Worm (Caenorhabditis elegans): Measurements from ENCODE around the gene rnp-5.

The rnp-5 gene

ce11 chrIII:833711-834442 lies 19.8 kb downstream of the rnp-5 start (continued):
- TF ChIP-seq ceh-9 (tag; optimal IDR thresholded peaks at IDR 0.05) (no peak), nhr-11 (tag; optimal IDR thresholded peaks at IDR 0.05) (no peak), eyg-1 (tag; optimal IDR thresholded peaks at IDR 0.05) (peak; percentile 26), unc-42 (tag; optimal IDR thresholded peaks at IDR 0.05) (peak; percentile 29), ceh-6 (GFP tag; optimal IDR thresholded peaks at IDR 0.05) (no peak), nfya-1 (tag; optimal IDR thresholded peaks at IDR 0.05) (peak; percentile 92), fkh-6 (tag; optimal IDR thresholded peaks at IDR 0.05) (peak; percentile 2), zip-5 (tag; optimal IDR thresholded peaks at IDR 0.05) (peak; percentile 4), pha-2 (tag; optimal IDR thresholded peaks at IDR 0.05) (peak; percentile 18), K09A11.1 (tag; optimal IDR thresholded peaks at IDR 0.05; ENCODE audit: insufficient read depth) (peak; percentile 65), dve-1 (tag; optimal IDR thresholded peaks at IDR 0.05) (peak; percentile 85), rnt-1 (tag; optimal IDR thresholded peaks at IDR 0.05) (peak; percentile 85), madf-2 (tag; optimal IDR thresholded peaks at IDR 0.05) (peak; percentile 35), pqm-1 (tag; optimal IDR thresholded peaks at IDR 0.05) (peak; percentile 42), ahr-1 (tag; optimal IDR thresholded peaks at IDR 0.05) (no peak), K02D7.2 (tag; optimal IDR thresholded peaks at IDR 0.05) (no peak), pax-1 (tag; optimal IDR thresholded peaks at IDR 0.05) (peak; percentile 90), unc-3 (GFP tag; conservative IDR thresholded peaks at IDR 0.05) (no peak), unc-3 (tag; optimal IDR thresholded peaks at IDR 0.05) (peak; percentile 17), elt-4 (tag; optimal IDR thresholded peaks at IDR 0.05) (no peak), elt-2 (tag; optimal IDR thresholded peaks at IDR 0.05) (peak; percentile 78), pat-9 (tag; optimal IDR thresholded peaks at IDR 0.05) (no peak), tbx-2 (tag; optimal IDR thresholded peaks at IDR 0.05) (peak; percentile 95), unc-55 (GFP tag; optimal IDR thresholded peaks at IDR 0.05) (peak; percentile 91), pag-3 (tag; optimal IDR thresholded peaks at IDR 0.05; ENCODE audit: borderline replicate concordance) (no peak), Y22D7AL.16 (tag; optimal IDR thresholded peaks at IDR 0.05) (no peak), fkh-10 (GFP tag; optimal IDR thresholded peaks at IDR 0.05) (peak; percentile 15), hlh-8 (tag; optimal IDR thresholded peaks at IDR 0.05) (peak; percentile 14), ama-1 (optimal IDR thresholded peaks at IDR 0.05) (peak; percentile 56), ceh-30 (tag; optimal IDR thresholded peaks at IDR 0.05) (no peak), ceh-18 (tag; optimal IDR thresholded peaks at IDR 0.05) (peak; percentile 82)

- TF ChIP-seq dmd-4 (tag; optimal IDR thresholded peaks at IDR 0.05; ENCODE audit: borderline replicate concordance), result no peak
- peak; percentile 27 for TF ChIP-seq elt-2 (tag; optimal IDR thresholded peaks at IDR 0.05)
These were observed 20.7 kb downstream of the rnp-5 start, which contains the start of gene zip-2 for ce11 chrIII:832855-833504. TSS of gene zip-2 (plus strand) at chrIII:832982.

ce11 chrIII:831961-832360 lies 21.7 kb downstream of the rnp-5 start, which contains the start of gene ceeh-1:
TSS of gene ceeh-1 (minus strand) at chrIII:832277.
- TF ChIP-seq pag-3 (tag; optimal IDR thresholded peaks at IDR 0.05; ENCODE audit: borderline replicate concordance), result no peak
- TF ChIP-seq tbx-7 (tag; optimal IDR thresholded peaks at IDR 0.05), result no peak
- TF ChIP-seq hlh-30 (tag; optimal IDR thresholded peaks at IDR 0.05; ENCODE audit: insufficient read depth), result no peak
- TF ChIP-seq ceh-14 (tag; optimal IDR thresholded peaks at IDR 0.05), result no peak
- TF ChIP-seq elt-2 (tag; optimal IDR thresholded peaks at IDR 0.05), result no peak
- no peak for TF ChIP-seq nfya-1 (tag; optimal IDR thresholded peaks at IDR 0.05)
- TF ChIP-seq nhr-11 (tag; optimal IDR thresholded peaks at IDR 0.05), result no peak
- no peak for TF ChIP-seq unc-55 (GFP tag; optimal IDR thresholded peaks at IDR 0.05)
- no peak for TF ChIP-seq ceh-19 (GFP tag; optimal IDR thresholded peaks at IDR 0.05)
- TF ChIP-seq mec-3 (tag; optimal IDR thresholded peaks at IDR 0.05; ENCODE audit: borderline replicate concordance), result no peak
- TF ChIP-seq ceh-9 (tag; optimal IDR thresholded peaks at IDR 0.05), result no peak
